Fruit fly (Drosophila melanogaster) whole organism, pupa: ENCODE data around the gene pum.
A peak's percentile ranks its signal among the peaks of the same experiment; 100 is the strongest.

Experiments used
- CG13204 ChIP-seq: fragments of 200-800 bp; sonication (Bioruptor generic); optimal IDR thresholded peaks from 2 replicates; lab custom pipeline; 2018; ENCODE audit warnings: missing biosample characterization, mild to moderate bottlenecking, missing genetic modification characterization, moderate library complexity
- CG14655 ChIP-seq: fragments of 200-800 bp; sonication (Bioruptor generic); optimal IDR thresholded peaks from 3 replicates; lab custom pipeline; 2017; ENCODE audit warnings: mild to moderate bottlenecking, missing biosample characterization, missing genetic modification reagents, missing genetic modification characterization
- CG15710 ChIP-seq: fragments of 200-800 bp; sonication (Bioruptor generic); optimal IDR thresholded peaks from 2 replicates; lab custom pipeline; 2018; ENCODE audit warnings: missing biosample characterization, mild to moderate bottlenecking, missing genetic modification characterization, moderate library complexity
- CG17806 ChIP-seq: fragments of 200-800 bp; sonication (Bioruptor generic); optimal IDR thresholded peaks from 2 replicates; lab custom pipeline; 2018; ENCODE audit warnings: missing biosample characterization, mild to moderate bottlenecking, missing genetic modification characterization, moderate library complexity
- CG8301 ChIP-seq: fragments of 200-800 bp; sonication (Bioruptor generic); optimal IDR thresholded peaks from 2 replicates; lab custom pipeline; 2018; ENCODE audit warnings: missing biosample characterization, mild to moderate bottlenecking, missing genetic modification characterization
- CG9948 ChIP-seq: fragments of 200-800 bp; sonication (Bioruptor generic); optimal IDR thresholded peaks from 2 replicates; lab custom pipeline; 2018; ENCODE audit warnings: missing biosample characterization, mild to moderate bottlenecking, missing genetic modification characterization, moderate library complexity
- D1 ChIP-seq: fragments of 200-800 bp; sonication (Bioruptor generic); optimal IDR thresholded peaks from 2 replicates; lab custom pipeline; 2018; ENCODE audit warnings: missing biosample characterization, mild to moderate bottlenecking, missing genetic modification characterization, moderate library complexity
- Ets98B ChIP-seq: fragments of 200-800 bp; sonication (Bioruptor generic); IDR thresholded peaks from 2 replicates; pipeline ENCODE4 v1.3.6; 2022; ENCODE audit warnings: missing biosample characterization, missing genetic modification characterization
- Pif1B ChIP-seq: fragments of 200-800 bp; sonication (Bioruptor generic); optimal IDR thresholded peaks from 3 replicates; lab custom pipeline; 2016; ENCODE audit warnings: missing biosample characterization, missing genetic modification characterization
- Snoo ChIP-seq: fragments of 200-800 bp; sonication (Bioruptor generic); optimal IDR thresholded peaks from 3 replicates; lab custom pipeline; 2017; ENCODE audit warnings: missing biosample characterization, mild to moderate bottlenecking, missing genetic modification characterization, inconsistent platforms
- gl ChIP-seq: fragments of 200-800 bp; sonication (Bioruptor generic); optimal IDR thresholded peaks from 2 replicates; lab custom pipeline; 2018; ENCODE audit warnings: missing biosample characterization, mild to moderate bottlenecking, missing genetic modification characterization
- rn ChIP-seq: fragments of 200-800 bp; sonication (Bioruptor generic); IDR thresholded peaks from 2 replicates; pipeline ENCODE4 v1.3.6; 2022; ENCODE audit warnings: missing biosample characterization, missing genetic modification characterization

- no peak for TF ChIP-seq CG8301 (tag; lab: Kevin White, UChicago)
- TF ChIP-seq D1 (tag; lab: Kevin White, UChicago), result peak; percentile 100
- no peak for TF ChIP-seq CG14655 (GFP tag; lab: Kevin White, UChicago)
- TF ChIP-seq CG9948, result no peak
- TF ChIP-seq CG13204 (GFP tag; lab: Kevin White, UChicago), result no peak
- no peak for TF ChIP-seq Snoo (tag; lab: Kevin White, UChicago)
- no peak for TF ChIP-seq rn (GFP tag; lab: Robert Waterston, UW)
- no peak for TF ChIP-seq Pif1B (GFP tag; lab: Kevin White, UChicago)
- no peak for TF ChIP-seq CG15710 (tag; lab: Kevin White, UChicago)
- TF ChIP-seq CG17806 (tag; lab: Kevin White, UChicago), result no peak
- TF ChIP-seq Ets98B (GFP tag; lab: Robert Waterston, UW), result no peak
- no peak for TF ChIP-seq gl
Measured at dm6 chr3R:9239941-9240400, 2.5 kb upstream of the pum start.
